Worm (Caenorhabditis elegans) whole organism, L4 larva: Measurements from ENCODE around the gene srw-91.
"Not testable (repeated sequence)": the region's sequence is repeated elsewhere in the genome, so short reads cannot be mapped to it uniquely, and the experiment has no call there.

Experiments used
- egl-27 ChIP-seq: sonication (generic microtip); optimal IDR thresholded peaks from 3 replicates; lab custom pipeline; 2017; ENCODE audit warnings: missing biosample characterization, missing genetic modification reagents, missing genetic modification characterization
- snpc-1.2 ChIP-seq: fragments of 200-800 bp; sonication (Bioruptor generic); IDR thresholded peaks from 2 replicates; pipeline ENCODE4 v1.3.6; 2022; ENCODE audit warnings: missing genetic modification reagents, missing genetic modification characterization, missing compliant biosample characterization

DNA sequence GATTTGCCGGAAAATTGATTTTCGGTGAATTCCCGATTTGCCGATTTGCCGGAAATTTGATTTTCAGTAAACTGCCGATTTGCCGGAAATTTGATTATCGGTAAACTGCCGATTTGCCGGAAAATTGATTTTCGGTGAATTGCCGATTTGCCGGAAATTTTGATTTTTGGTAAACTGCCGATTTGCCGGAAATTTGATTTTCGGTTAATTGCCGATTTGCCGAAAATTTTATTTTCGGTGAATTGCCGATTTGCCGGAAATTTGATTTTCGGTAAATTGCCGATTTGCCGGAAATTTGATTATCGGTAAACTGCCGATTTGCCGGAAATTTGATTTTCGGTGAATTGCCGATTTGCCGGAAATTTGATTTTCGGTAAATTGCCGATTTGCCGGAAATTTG lies 31.8 kb upstream of the srw-91 start:
- TF ChIP-seq egl-27 (tag; lab: Kevin White, UChicago); snpc-1.2 (GFP tag; lab: Robert Waterston, UW): not testable (repeated sequence)
